Worm (Caenorhabditis elegans): ENCODE data around the gene arf-5.

DNA sequence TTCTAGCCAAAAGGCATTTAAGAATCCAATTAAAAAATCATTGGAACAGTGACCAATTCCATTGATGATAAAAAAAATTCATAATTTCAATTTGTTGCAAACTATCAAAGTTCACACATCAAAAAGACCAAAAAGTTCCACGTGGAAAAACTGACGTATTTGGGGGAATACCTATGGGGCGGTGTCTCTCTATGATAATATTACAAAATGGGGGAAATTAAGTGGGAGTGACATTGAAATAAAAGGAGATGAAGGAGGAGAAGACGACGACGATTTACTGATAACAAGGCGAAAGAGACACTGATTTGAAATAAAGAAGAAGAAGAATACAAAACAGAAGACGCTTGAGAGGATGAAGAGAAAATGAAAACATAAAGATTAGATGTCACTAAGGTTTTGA is 44.0 kb downstream of the arf-5 start:
- TF ChIP-seq snpc-1.2 (GFP tag; IDR thresholded peaks at IDR 0.05) (no peak), egl-27 (tag; optimal IDR thresholded peaks at IDR 0.05) (no peak), unc-62 (GFP tag; optimal IDR thresholded peaks at IDR 0.05 in 1 of 2) (no peak), unc-62 (tag; optimal IDR thresholded peaks at IDR 0.05) (no peak)

All from whole organism, L4 larva.